Worm (Caenorhabditis elegans) whole organism, L1 larva: ENCODE data around the gene C01G12.5.
A peak's percentile ranks its signal among the peaks of the same experiment; 100 is the strongest.

Source experiments
- C04F5.9 ChIP-seq: sonication (generic microtip); optimal IDR thresholded peaks from 2 replicates; lab custom pipeline; 2016; ENCODE audit warnings: missing genetic modification characterization, missing compliant biosample characterization
- C16A3.4 ChIP-seq: fragments of 150-350 bp; optimal IDR thresholded peaks from 2 replicates; lab custom pipeline; 2014; ENCODE audit warnings: missing biosample characterization, missing genetic modification characterization
- C34B4.2 ChIP-seq: sonication (generic microtip); optimal IDR thresholded peaks from 2 replicates; lab custom pipeline; 2017; ENCODE audit warnings: mild to moderate bottlenecking, missing genetic modification characterization, missing compliant biosample characterization
- F16B12.6 ChIP-seq: fragments of 150-350 bp; optimal IDR thresholded peaks from 2 replicates; lab custom pipeline; 2014; ENCODE audit warnings: missing biosample characterization, missing genetic modification characterization
- Y116A8C.19 ChIP-seq: sonication (generic microtip); optimal IDR thresholded peaks from 2 replicates; lab custom pipeline; 2016; ENCODE audit warnings: missing compliant biosample characterization, missing genetic modification characterization, borderline replicate concordance
- aly-2 ChIP-seq: fragments of 150-350 bp; optimal IDR thresholded peaks from 2 replicates; lab custom pipeline; 2014; ENCODE audit warnings: missing biosample characterization, missing genetic modification characterization
- blmp-1 ChIP-seq: fragments of 150-350 bp; optimal IDR thresholded peaks from 2 replicates; lab custom pipeline; 2014; ENCODE audit warnings: missing biosample characterization, missing genetic modification characterization
- ceh-8 ChIP-seq: fragments of 200-800 bp; sonication (Bioruptor generic); optimal IDR thresholded peaks from 2 replicates; lab custom pipeline; 2018; ENCODE audit warnings: mild to moderate bottlenecking, missing genetic modification characterization, moderate library complexity, missing compliant biosample characterization
- ceh-90 ChIP-seq: sonication (generic microtip); optimal IDR thresholded peaks from 2 replicates; lab custom pipeline; 2016; ENCODE audit warnings: missing genetic modification characterization, missing compliant biosample characterization
- ces-1 ChIP-seq: fragments of 150-350 bp; optimal IDR thresholded peaks from 2 replicates; lab custom pipeline; 2014; ENCODE audit warnings: missing biosample characterization, missing genetic modification reagents, missing genetic modification characterization
- dpl-1 ChIP-seq, 3 experiments: fragments of 150-350 bp in 2 of 3; sonication (generic microtip) in 1 of 3; optimal IDR thresholded peaks; 2 replicates each; lab custom pipeline; 2014 to 2017; ENCODE audit warnings: missing biosample characterization in 3 of 3, missing genetic modification characterization in 3 of 3, missing genetic modification reagents in 3 of 3
- dsc-1 ChIP-seq: sonication (generic microtip); optimal IDR thresholded peaks from 2 replicates; lab custom pipeline; 2016; ENCODE audit warnings: mild to moderate bottlenecking, missing genetic modification characterization, missing compliant biosample characterization
- efl-1 ChIP-seq, 4 experiments: fragments of 150-350 bp; optimal IDR thresholded peaks in 3 of 4; peaks in 1 of 4; 1 replicate in 1 of 4; 2 replicates in 3 of 4; lab custom pipeline; 2014; ENCODE audit warnings: missing biosample characterization in 2 of 4, missing genetic modification characterization in 2 of 4, missing genetic modification reagents in 2 of 4
- egl-13 ChIP-seq: sonication (generic microtip); optimal IDR thresholded peaks from 2 replicates; lab custom pipeline; 2016; ENCODE audit warnings: missing genotype, missing genetic modification reagents, missing genetic modification characterization, missing compliant biosample characterization
- elt-2 ChIP-seq: sonication (generic microtip); optimal IDR thresholded peaks from 2 replicates; lab custom pipeline; 2016; ENCODE audit warnings: missing genetic modification characterization, mild to moderate bottlenecking, inconsistent platforms, missing compliant biosample characterization, missing genetic modification reagents
- elt-3 ChIP-seq, 6 experiments: fragments of 150-350 bp in 1 of 6; sonication (generic microtip); optimal IDR thresholded peaks; 2 replicates each; lab custom pipeline; 2017 to 2018; ENCODE audit warnings: missing biosample characterization in 6 of 6, missing genetic modification characterization in 6 of 6, inconsistent platforms in 1 of 6
- fkh-8 ChIP-seq: sonication (generic microtip); optimal IDR thresholded peaks from 2 replicates; lab custom pipeline; 2016; ENCODE audit warnings: mild to moderate bottlenecking, missing genetic modification characterization, missing compliant biosample characterization
- grh-1 ChIP-seq: fragments of 200-800 bp; sonication (Bioruptor generic); IDR thresholded peaks from 2 replicates; pipeline ENCODE4 v1.3.6; 2022; ENCODE audit warnings: missing genetic modification reagents, missing genetic modification characterization, missing compliant biosample characterization
- hpl-2 ChIP-seq: fragments of 150-350 bp; optimal IDR thresholded peaks from 2 replicates; lab custom pipeline; 2014; ENCODE audit warnings: missing biosample characterization, missing genetic modification reagents, missing genetic modification characterization
- irx-1 ChIP-seq: sonication (generic microtip); optimal IDR thresholded peaks from 2 replicates; lab custom pipeline; 2016; ENCODE audit warnings: missing genetic modification characterization, missing compliant biosample characterization
- isw-1 ChIP-seq: fragments of 200-800 bp; sonication (Bioruptor generic); IDR thresholded peaks from 2 replicates; pipeline ENCODE4 v1.3.6; 2022; ENCODE audit warnings: missing genetic modification characterization, missing compliant biosample characterization
- jun-1 ChIP-seq: fragments of 150-350 bp; optimal IDR thresholded peaks from 2 replicates; lab custom pipeline; 2014; ENCODE audit warnings: missing biosample characterization, missing genetic modification reagents, missing genetic modification characterization
- lin-13 ChIP-seq: fragments of 150-350 bp; optimal IDR thresholded peaks from 2 replicates; lab custom pipeline; 2014; ENCODE audit warnings: missing biosample characterization, missing genetic modification reagents, missing genetic modification characterization
- lin-14 ChIP-seq: fragments of 200-800 bp; sonication (Bioruptor generic); optimal IDR thresholded peaks from 2 replicates; lab custom pipeline; 2018; ENCODE audit warnings: mild to moderate bottlenecking, missing genetic modification characterization, moderate library complexity, missing compliant biosample characterization
- lin-35 ChIP-seq, 2 experiments: fragments of 150-350 bp; optimal IDR thresholded peaks; 2 replicates each; lab custom pipeline; 2014; ENCODE audit warnings: missing biosample characterization in 2 of 2, missing genetic modification characterization in 2 of 2, missing genetic modification reagents in 2 of 2
- lin-39 ChIP-seq: fragments of 150-350 bp; optimal IDR thresholded peaks from 2 replicates; lab custom pipeline; 2014; ENCODE audit warnings: missing biosample characterization, missing genetic modification reagents, missing genetic modification characterization
- lir-3 ChIP-seq: sonication (generic microtip); optimal IDR thresholded peaks from 2 replicates; lab custom pipeline; 2016; ENCODE audit warnings: mild to moderate bottlenecking, missing genetic modification characterization, moderate library complexity, missing compliant biosample characterization; ENCODE audit not compliant: poor library complexity
- lsy-2 ChIP-seq, 2 experiments: fragments of 150-350 bp; optimal IDR thresholded peaks; 2 replicates each; lab custom pipeline; 2014; ENCODE audit warnings: missing biosample characterization in 2 of 2, missing genetic modification characterization in 2 of 2
- mab-9 ChIP-seq: fragments of 200-800 bp; sonication (Bioruptor generic); IDR thresholded peaks from 2 replicates; pipeline ENCODE4 v1.3.6; 2022; ENCODE audit warnings: missing genetic modification reagents, missing genetic modification characterization, missing compliant biosample characterization
- mdl-1 ChIP-seq, 2 experiments: fragments of 150-350 bp; optimal IDR thresholded peaks; 2 replicates each; lab custom pipeline; 2014 to 2017; ENCODE audit warnings: missing biosample characterization in 2 of 2, missing genetic modification characterization in 2 of 2, inconsistent platforms in 1 of 2
- mep-1 ChIP-seq: fragments of 150-350 bp; optimal IDR thresholded peaks from 2 replicates; lab custom pipeline; 2014; ENCODE audit warnings: missing biosample characterization, missing genetic modification characterization
- nhr-19 ChIP-seq: fragments of 200-800 bp; sonication (Bioruptor generic); conservative IDR thresholded peaks from 2 replicates; pipeline ENCODE4 v1.3.6; 2022; ENCODE audit warnings: missing genetic modification characterization, missing compliant biosample characterization
- nhr-47 ChIP-seq: sonication (generic microtip); optimal IDR thresholded peaks from 2 replicates; lab custom pipeline; 2016; ENCODE audit warnings: mild to moderate bottlenecking, missing genetic modification characterization, moderate library complexity, missing compliant biosample characterization
- nhr-71 ChIP-seq: sonication (generic microtip); optimal IDR thresholded peaks from 2 replicates; lab custom pipeline; 2016; ENCODE audit warnings: mild to moderate bottlenecking, missing genetic modification characterization, moderate library complexity, missing compliant biosample characterization
- nhr-85 ChIP-seq: sonication (generic microtip); peaks from one replicate; lab custom pipeline; 2016; ENCODE audit warnings: missing genetic modification characterization, inconsistent platforms, missing compliant biosample characterization
- nhr-90 ChIP-seq: sonication (generic microtip); optimal IDR thresholded peaks from 2 replicates; lab custom pipeline; 2016; ENCODE audit warnings: mild to moderate bottlenecking, missing genetic modification characterization, missing compliant biosample characterization; ENCODE audit not compliant: poor library complexity
- pax-3 ChIP-seq: fragments of 200-800 bp; sonication (Bioruptor generic); optimal IDR thresholded peaks from 2 replicates; lab custom pipeline; 2018; ENCODE audit warnings: mild to moderate bottlenecking, missing genetic modification characterization, moderate library complexity, missing compliant biosample characterization
- rnt-1 ChIP-seq: sonication (generic microtip); optimal IDR thresholded peaks from 2 replicates; lab custom pipeline; 2016; ENCODE audit warnings: mild to moderate bottlenecking, missing genetic modification characterization, moderate library complexity, missing compliant biosample characterization
- skn-1 ChIP-seq: fragments of 150-350 bp; optimal IDR thresholded peaks from 2 replicates; lab custom pipeline; 2014; ENCODE audit warnings: missing biosample characterization, missing genetic modification characterization
- snpc-4 ChIP-seq: fragments of 150-350 bp; optimal IDR thresholded peaks from 2 replicates; lab custom pipeline; 2014; ENCODE audit warnings: missing biosample characterization, missing genetic modification characterization
- snu-23 ChIP-seq: sonication (generic microtip); optimal IDR thresholded peaks from 2 replicates; lab custom pipeline; 2016; ENCODE audit warnings: missing genetic modification characterization, missing compliant biosample characterization
- sox-4 ChIP-seq: sonication (generic microtip); optimal IDR thresholded peaks from 2 replicates; lab custom pipeline; 2016; ENCODE audit warnings: missing genetic modification characterization, missing compliant biosample characterization
- unc-86 ChIP-seq: sonication (generic microtip); optimal IDR thresholded peaks from 2 replicates; lab custom pipeline; 2016; ENCODE audit warnings: missing genetic modification characterization, missing compliant biosample characterization
- unc-98 ChIP-seq: fragments of 200-800 bp; sonication (Bioruptor generic); IDR thresholded peaks from 2 replicates; pipeline ENCODE4 v1.3.6; 2022; ENCODE audit warnings: missing genetic modification characterization, missing compliant biosample characterization
- ztf-11 ChIP-seq, 2 experiments: sonication (generic microtip); optimal IDR thresholded peaks; 2 replicates each; lab custom pipeline; 2016 to 2017; ENCODE audit warnings: missing genetic modification characterization in 2 of 2, missing biosample characterization in 1 of 2, missing compliant biosample characterization in 1 of 2

Gene C01G12.5

ce11 chrII:14563766-14564370, 23.4 kb downstream of the C01G12.5 start:
- TF ChIP-seq nhr-47 (tag; lab: Kevin White, UChicago) (peak; percentile 34), lsy-2 (tag; optimal IDR thresholded peaks at IDR 0.05; lab: Kevin White, UChicago) (peak; percentile 78 to 95), lin-14 (GFP tag; lab: Kevin White, UChicago) (peak; percentile 21), rnt-1 (tag; lab: Kevin White, UChicago) (peak; percentile 26), dpl-1 (GFP tag; optimal IDR thresholded peaks at IDR 0.05; lab: Kevin White, UChicago) (peak in 1 of 3 experiments; percentile 38), nhr-90 (tag; lab: Kevin White, UChicago) (peak; percentile 6), nhr-85 (tag; lab: Kevin White, UChicago) (peak; percentile 44), efl-1 (optimal IDR thresholded peaks at IDR 0.05; lab: Kevin White, UChicago) (peak; percentile 31 to 45), efl-1 (GFP tag; optimal IDR thresholded peaks at IDR 0.05 in 1 of 2; lab: Kevin White, UChicago) (peak in 1 of 2 experiments; percentile 91), nhr-71 (tag; lab: Kevin White, UChicago) (peak; percentile 43), snu-23 (GFP tag; lab: Kevin White, UChicago) (peak; percentile 8), lin-35 (GFP tag; optimal IDR thresholded peaks at IDR 0.05; lab: Kevin White, UChicago) (peak in 1 of 2 experiments; percentile 31), ztf-11 (tag; optimal IDR thresholded peaks at IDR 0.05; lab: Kevin White, UChicago) (peak in 1 of 2 experiments; percentile 14), lir-3 (tag; lab: Kevin White, UChicago) (peak; percentile 47), isw-1 (peak; percentile 21; the same call in 1 of the 2 replicates), C16A3.4 (tag; lab: Kevin White, UChicago) (peak; percentile 6), F16B12.6 (tag; lab: Kevin White, UChicago) (peak; percentile 57)

ce11 chrII:14561549-14562115, 25.7 kb downstream of the C01G12.5 start, which contains the start of gene mog-4:
mog-4 (minus strand) TSS chrII:14561599.
- TF ChIP-seq C04F5.9 (tag; lab: Kevin White, UChicago), result peak; percentile 97
- TF ChIP-seq mep-1 (tag; lab: Kevin White, UChicago), result peak; percentile 88
- peak; percentile 98 for TF ChIP-seq snu-23 (GFP tag; lab: Kevin White, UChicago)
- TF ChIP-seq Y116A8C.19, result peak; percentile 59
- peak; percentile 99 for TF ChIP-seq nhr-71 (tag; lab: Kevin White, UChicago)
- peak; percentile 96 for TF ChIP-seq rnt-1 (tag; lab: Kevin White, UChicago)
- TF ChIP-seq ceh-90 (tag; lab: Kevin White, UChicago), result peak; percentile 82
- peak; percentile 100 for TF ChIP-seq unc-98
- TF ChIP-seq hpl-2 (GFP tag; lab: Kevin White, UChicago), result peak; percentile 19
- TF ChIP-seq mab-9 (GFP tag; lab: Robert Waterston, UW), result peak; percentile 100
- TF ChIP-seq skn-1, result peak; percentile 33
- TF ChIP-seq elt-2 (tag; lab: Kevin White, UChicago), result peak; percentile 86
- TF ChIP-seq lin-35 (GFP tag; optimal IDR thresholded peaks at IDR 0.05; lab: Kevin White, UChicago), result peak; percentile 69 to 86
- TF ChIP-seq dsc-1 (tag; lab: Kevin White, UChicago), result peak; percentile 98
- peak; percentile 100 for TF ChIP-seq isw-1
- peak in 2 of 6 experiments; percentile 66 to 68 for TF ChIP-seq elt-3 (tag; optimal IDR thresholded peaks at IDR 0.05; lab: Kevin White, UChicago)
- TF ChIP-seq ceh-8, result peak; percentile 95
- peak; percentile 54 for TF ChIP-seq C34B4.2 (tag; lab: Kevin White, UChicago)
- TF ChIP-seq ces-1 (GFP tag; lab: Kevin White, UChicago), result peak; percentile 34
- peak; percentile 98 for TF ChIP-seq fkh-8
- TF ChIP-seq lir-3 (tag; lab: Kevin White, UChicago), result peak; percentile 99
- TF ChIP-seq irx-1 (tag; lab: Kevin White, UChicago), result peak; percentile 95
- TF ChIP-seq egl-13 (tag; lab: Kevin White, UChicago), result peak; percentile 96
- peak in 1 of 2 experiments; percentile 81 for TF ChIP-seq mdl-1 (tag; optimal IDR thresholded peaks at IDR 0.05; lab: Kevin White, UChicago)
- peak; percentile 77 for TF ChIP-seq snpc-4 (tag; lab: Kevin White, UChicago)
- peak; percentile 38 for TF ChIP-seq lin-39 (tag; lab: Kevin White, UChicago)
- peak; percentile 100 for TF ChIP-seq nhr-19
- TF ChIP-seq ztf-11 (tag; optimal IDR thresholded peaks at IDR 0.05; lab: Kevin White, UChicago), result peak in 1 of 2 experiments; percentile 96
- TF ChIP-seq lin-13 (GFP tag; lab: Kevin White, UChicago), result peak; percentile 71
- peak; percentile 49 for TF ChIP-seq blmp-1
- TF ChIP-seq nhr-85 (tag; lab: Kevin White, UChicago), result peak; percentile 98
- peak; percentile 93 for TF ChIP-seq sox-4 (tag; lab: Kevin White, UChicago)
- peak; percentile 45 for TF ChIP-seq aly-2 (tag; lab: Kevin White, UChicago)
- peak; percentile 98 for TF ChIP-seq pax-3 (tag; lab: Kevin White, UChicago)
- TF ChIP-seq grh-1 (GFP tag; lab: Robert Waterston, UW), result peak; percentile 99
- peak; percentile 97 for TF ChIP-seq lin-14 (GFP tag; lab: Kevin White, UChicago)
- TF ChIP-seq unc-86 (tag; lab: Kevin White, UChicago), result peak; percentile 97
- peak; percentile 74 for TF ChIP-seq jun-1 (tag; lab: Kevin White, UChicago)
- peak; percentile 74 to 83 (median 77) for TF ChIP-seq dpl-1 (GFP tag; optimal IDR thresholded peaks at IDR 0.05; lab: Kevin White, UChicago)
